Fruit fly (Drosophila melanogaster) whole organism, embryonic: Measurements from ENCODE around the gene mib2.
A peak's percentile ranks its signal among the peaks of the same experiment; 100 is the strongest.

Experiments
- Abd-B ChIP-seq: fragments of 200-800 bp; sonication (Bioruptor generic); optimal IDR thresholded peaks from 2 replicates; lab custom pipeline; 2018; ENCODE audit warnings: missing biosample characterization, mild to moderate bottlenecking, missing genetic modification characterization, moderate library complexity
- BEAF-32 ChIP-seq: fragments of 200-800 bp; sonication (Bioruptor generic); optimal IDR thresholded peaks from 3 replicates; lab custom pipeline; 2017; ENCODE audit warnings: missing biosample characterization, missing genetic modification characterization, mild to moderate bottlenecking, moderate library complexity, missing genetic modification reagents
- CG10147 ChIP-seq: fragments of 200-800 bp; sonication (Bioruptor generic); optimal IDR thresholded peaks from 2 replicates; lab custom pipeline; 2019; ENCODE audit warnings: missing biosample characterization, mild to moderate bottlenecking, missing genetic modification characterization, moderate library complexity
- CG10462 ChIP-seq: fragments of 200-800 bp; sonication (Bioruptor generic); optimal IDR thresholded peaks from 2 replicates; lab custom pipeline; 2016; ENCODE audit warnings: missing biosample characterization, missing genetic modification characterization
- CG11504 ChIP-seq: fragments of 200-800 bp; sonication (Bioruptor generic); optimal IDR thresholded peaks from 3 replicates; lab custom pipeline; 2019; ENCODE audit warnings: missing biosample characterization, mild to moderate bottlenecking, missing genetic modification characterization, moderate library complexity
- CG13123 ChIP-seq: fragments of 200-800 bp; sonication (Bioruptor generic); optimal IDR thresholded peaks from 2 replicates; lab custom pipeline; 2016; ENCODE audit warnings: missing biosample characterization, missing genetic modification characterization
- CG13287 ChIP-seq: fragments of 200-800 bp; sonication (Bioruptor generic); IDR thresholded peaks from 2 replicates; pipeline ENCODE4 v1.3.6; 2022; ENCODE audit warnings: missing biosample characterization, missing genetic modification characterization; ENCODE audit not compliant: partially characterized antibody
- CG1529 ChIP-seq: fragments of 200-800 bp; sonication (Bioruptor generic); optimal IDR thresholded peaks from 3 replicates; lab custom pipeline; 2018; ENCODE audit warnings: missing biosample characterization, missing genetic modification characterization
- CG15514 ChIP-seq: fragments of 200-800 bp; sonication (Bioruptor generic); optimal IDR thresholded peaks from 3 replicates; lab custom pipeline; 2017; ENCODE audit warnings: missing biosample characterization, missing genetic modification characterization, mild to moderate bottlenecking, moderate library complexity, missing genetic modification reagents
- CG17829 ChIP-seq: fragments of 200-800 bp; optimal IDR thresholded peaks from 2 replicates; lab custom pipeline; 2019; ENCODE audit warnings: missing biosample characterization, mild to moderate bottlenecking, missing genetic modification characterization, moderate library complexity
- CG31224 ChIP-seq: fragments of 200-800 bp; sonication (Bioruptor generic); IDR thresholded peaks from 2 replicates; pipeline ENCODE4 v1.3.6; 2022; ENCODE audit warnings: missing biosample characterization, missing genetic modification characterization
- CG31441 ChIP-seq: fragments of 200-800 bp; sonication (Bioruptor generic); IDR thresholded peaks from 2 replicates; pipeline ENCODE4 v1.3.6; 2022; ENCODE audit warnings: missing biosample characterization, missing genetic modification characterization
- CG3838 ChIP-seq: fragments of 200-800 bp; sonication (Bioruptor generic); optimal IDR thresholded peaks from 3 replicates; lab custom pipeline; 2016; ENCODE audit warnings: missing biosample characterization, missing genetic modification characterization
- CG43689 ChIP-seq: fragments of 200-800 bp; sonication (Bioruptor generic); IDR thresholded peaks from 2 replicates; pipeline ENCODE4 v1.3.6; 2022; ENCODE audit warnings: missing biosample characterization, missing genetic modification characterization
- CG5245 ChIP-seq: fragments of 200-800 bp; sonication (Bioruptor generic); optimal IDR thresholded peaks from 3 replicates; lab custom pipeline; 2016; ENCODE audit warnings: missing biosample characterization, missing genetic modification characterization
- CG6254 ChIP-seq: fragments of 200-800 bp; sonication (Bioruptor generic); optimal IDR thresholded peaks from 3 replicates; lab custom pipeline; 2017; ENCODE audit warnings: mild to moderate bottlenecking, missing biosample characterization, missing genetic modification reagents, missing genetic modification characterization
- CG7987 ChIP-seq: fragments of 200-800 bp; sonication (Bioruptor generic); optimal IDR thresholded peaks from 2 replicates; lab custom pipeline; 2018; ENCODE audit warnings: missing biosample characterization, mild to moderate bottlenecking, missing genetic modification characterization, moderate library complexity
- CG9797 ChIP-seq: fragments of 200-800 bp; sonication (Bioruptor generic); optimal IDR thresholded peaks from 3 replicates; lab custom pipeline; 2018; ENCODE audit warnings: missing biosample characterization, mild to moderate bottlenecking, missing genetic modification characterization
- CrebB ChIP-seq: fragments of 200-800 bp; sonication (Bioruptor generic); optimal IDR thresholded peaks from 3 replicates; lab custom pipeline; 2018; ENCODE audit warnings: missing biosample characterization, mild to moderate bottlenecking, missing genetic modification characterization
- Dbx ChIP-seq: fragments of 200-800 bp; sonication (Bioruptor generic); IDR thresholded peaks from 3 replicates; pipeline ENCODE4 v1.3.6; 2022; ENCODE audit warnings: missing biosample characterization, missing genetic modification characterization
- Dek ChIP-seq: fragments of 200-800 bp; sonication (Bioruptor generic); optimal IDR thresholded peaks from 3 replicates; lab custom pipeline; 2019; ENCODE audit warnings: missing biosample characterization, mild to moderate bottlenecking, missing genetic modification characterization, moderate library complexity
- Dref ChIP-seq: fragments of 200-800 bp; sonication (Bioruptor generic); IDR thresholded peaks from 2 replicates; pipeline ENCODE4 v1.3.6; 2022; ENCODE audit warnings: missing biosample characterization, missing genetic modification characterization
- Elba2 ChIP-seq: fragments of 200-800 bp; sonication (Bioruptor generic); optimal IDR thresholded peaks from 3 replicates; lab custom pipeline; 2016; ENCODE audit warnings: missing biosample characterization, missing genetic modification characterization
- Ets65A ChIP-seq: fragments of 200-800 bp; sonication (Bioruptor generic); peaks from one replicate; lab custom pipeline; 2016; ENCODE audit warnings: missing biosample characterization, missing genetic modification characterization
- Gsc ChIP-seq: fragments of 200-800 bp; sonication (Bioruptor generic); IDR thresholded peaks from 2 replicates; pipeline ENCODE4 v1.3.6; 2022; ENCODE audit warnings: missing biosample characterization, missing genetic modification characterization
- H2.0 ChIP-seq: fragments of 200-800 bp; sonication (Bioruptor generic); IDR thresholded peaks from 2 replicates; pipeline ENCODE4 v1.3.6; 2022; ENCODE audit warnings: missing biosample characterization, missing genetic modification characterization
- HmgD ChIP-seq: fragments of 200-800 bp; sonication (Bioruptor generic); optimal IDR thresholded peaks from 3 replicates; lab custom pipeline; 2016; ENCODE audit warnings: missing biosample characterization, missing genetic modification characterization
- HmgZ ChIP-seq: fragments of 200-800 bp; sonication (Bioruptor generic); optimal IDR thresholded peaks from 2 replicates; lab custom pipeline; 2018; ENCODE audit warnings: missing biosample characterization, mild to moderate bottlenecking, missing genetic modification characterization
- Hr78 ChIP-seq, 2 experiments: fragments of 200-800 bp in 1 of 2; fragments of >200 bp in 1 of 2; sonication (Bioruptor generic) in 1 of 2; optimal IDR thresholded peaks; 2 replicates each; lab custom pipeline; 2017 to 2019; ENCODE audit warnings: missing biosample characterization in 2 of 2, missing genetic modification characterization in 2 of 2, mild to moderate bottlenecking in 1 of 2, moderate library complexity in 1 of 2
- Kr ChIP-seq: fragments of 200-800 bp; sonication (Bioruptor generic); optimal IDR thresholded peaks from 2 replicates; lab custom pipeline; 2017; ENCODE audit warnings: missing biosample characterization, mild to moderate bottlenecking, missing genetic modification characterization
- Myb ChIP-seq: fragments of 200-800 bp; sonication (Bioruptor generic); optimal IDR thresholded peaks from 2 replicates; lab custom pipeline; 2016; ENCODE audit warnings: missing biosample characterization, missing genetic modification characterization
- Nf-YA ChIP-seq: fragments of 200-800 bp; sonication (Bioruptor generic); IDR thresholded peaks from 2 replicates; pipeline ENCODE4 v1.3.6; 2022; ENCODE audit warnings: missing biosample characterization, missing genetic modification characterization
- Tbp ChIP-seq: fragments of >200 bp; optimal IDR thresholded peaks from 2 replicates; lab custom pipeline; 2018; ENCODE audit warnings: missing biosample characterization, missing genetic modification characterization
- YL-1 ChIP-seq: fragments of 200-800 bp; sonication (Bioruptor generic); optimal IDR thresholded peaks from 3 replicates; lab custom pipeline; 2017; ENCODE audit warnings: missing biosample characterization, mild to moderate bottlenecking, missing genetic modification characterization
- bcd ChIP-seq: fragments of 200-800 bp; sonication (Bioruptor generic); optimal IDR thresholded peaks from 2 replicates; lab custom pipeline; 2017; ENCODE audit warnings: missing biosample characterization, mild to moderate bottlenecking, missing genetic modification characterization
- chn ChIP-seq: fragments of 200-800 bp; sonication (Bioruptor generic); optimal IDR thresholded peaks from 2 replicates; lab custom pipeline; 2016; ENCODE audit warnings: missing biosample characterization, missing genetic modification characterization
- ftz-f1 ChIP-seq: fragments of 200-800 bp; sonication (Bioruptor generic); optimal IDR thresholded peaks from 2 replicates; lab custom pipeline; 2016; ENCODE audit warnings: missing biosample characterization, missing genetic modification characterization
- gfzf ChIP-seq: fragments of 200-800 bp; sonication (Bioruptor generic); optimal IDR thresholded peaks from 2 replicates; lab custom pipeline; 2016; ENCODE audit warnings: missing biosample characterization, mild to moderate bottlenecking, missing genetic modification characterization, moderate library complexity
- gt ChIP-seq: fragments of 200-800 bp; sonication (Bioruptor generic); IDR thresholded peaks from 2 replicates; pipeline ENCODE4 v1.3.6; 2022; ENCODE audit warnings: missing biosample characterization, missing genetic modification characterization
- jigr1 ChIP-seq: fragments of 200-800 bp; sonication (Bioruptor generic); IDR thresholded peaks from 3 replicates; pipeline ENCODE4 v1.3.6; 2022; ENCODE audit warnings: missing biosample characterization, missing genetic modification characterization
- jumu ChIP-seq: fragments of 200-800 bp; sonication (Bioruptor generic); optimal IDR thresholded peaks from 3 replicates; lab custom pipeline; 2016; ENCODE audit warnings: missing biosample characterization, missing genetic modification characterization
- klu ChIP-seq: fragments of 200-800 bp; sonication (Bioruptor generic); IDR thresholded peaks from 2 replicates; pipeline ENCODE4 v1.3.6; 2022; ENCODE audit warnings: missing biosample characterization, missing genetic modification characterization
- kni ChIP-seq: fragments of 200-800 bp; sonication (Bioruptor generic); optimal IDR thresholded peaks from 3 replicates; lab custom pipeline; 2017; ENCODE audit warnings: mild to moderate bottlenecking, missing biosample characterization, missing genetic modification reagents, missing genetic modification characterization
- pnt ChIP-seq: fragments of 200-800 bp; sonication (Bioruptor generic); optimal IDR thresholded peaks from 3 replicates; lab custom pipeline; 2016; ENCODE audit warnings: missing biosample characterization, missing genetic modification characterization
- pros ChIP-seq: fragments of 200-800 bp; sonication (Bioruptor generic); optimal IDR thresholded peaks from 3 replicates; lab custom pipeline; 2019; ENCODE audit warnings: missing biosample characterization, mild to moderate bottlenecking, missing genetic modification characterization, moderate library complexity
- pzg ChIP-seq: fragments of 200-800 bp; sonication (Bioruptor generic); optimal IDR thresholded peaks from 3 replicates; lab custom pipeline; 2018; ENCODE audit warnings: missing biosample characterization, mild to moderate bottlenecking, missing genetic modification characterization, moderate library complexity
- tap ChIP-seq: fragments of 200-800 bp; optimal IDR thresholded peaks from 3 replicates; lab custom pipeline; 2019; ENCODE audit warnings: missing biosample characterization, mild to moderate bottlenecking, missing genetic modification characterization, moderate library complexity
- tna ChIP-seq: fragments of 200-800 bp; sonication (Bioruptor generic); IDR thresholded peaks from 2 replicates; pipeline ENCODE4 v1.3.6; 2022; ENCODE audit warnings: missing biosample characterization, missing genetic modification characterization; ENCODE audit not compliant: partially characterized antibody
- wor ChIP-seq: fragments of 200-800 bp; sonication (Bioruptor generic); IDR thresholded peaks from 2 replicates; pipeline ENCODE4 v1.3.6; 2022; ENCODE audit warnings: missing biosample characterization, missing genetic modification characterization

Gene mib2

dm6 chr2L:19014032-19014880 is 20.0 kb upstream of the mib2 start (continued):
- peak; percentile 41 for TF ChIP-seq Ets65A
- no peak for TF ChIP-seq kni
- TF ChIP-seq pzg (GFP tag; lab: Kevin White, UChicago) = no peak
- no peak for TF ChIP-seq ftz-f1 (GFP tag; lab: Kevin White, UChicago)
- no peak for TF ChIP-seq CG3838 (GFP tag; lab: Kevin White, UChicago)
- TF ChIP-seq Dek (tag; lab: Kevin White, UChicago) = peak; percentile 74
- TF ChIP-seq Gsc = no peak
- no peak for TF ChIP-seq CG9797 (GFP tag; lab: Kevin White, UChicago)
- peak; percentile 46; the same call in 1 of the 2 replicates for TF ChIP-seq wor (GFP tag; lab: Robert Waterston, UW)
- no peak for TF ChIP-seq BEAF-32 (GFP tag; lab: Kevin White, UChicago)
- TF ChIP-seq CG43689 (GFP tag; lab: Robert Waterston, UW) = no peak
- 0 out of 2 replicates have a peak, but pooled peaks have one; percentile 29 for TF ChIP-seq H2.0 (GFP tag; lab: Robert Waterston, UW)
- TF ChIP-seq CG17829 (tag; lab: Kevin White, UChicago) = peak; percentile 68
- TF ChIP-seq CG7987 (GFP tag; lab: Kevin White, UChicago) = no peak
- peak; percentile 11 for TF ChIP-seq CG6254 (GFP tag; lab: Kevin White, UChicago)
- peak; percentile 51; the same call in 1 of the 2 replicates for TF ChIP-seq CG31224 (GFP tag; lab: Robert Waterston, UW)
- no peak for TF ChIP-seq jigr1 (GFP tag; lab: Robert Waterston, UW)
- TF ChIP-seq Dref = no peak
- TF ChIP-seq pros (GFP tag; lab: Kevin White, UChicago) = no peak
- TF ChIP-seq Hr78 (GFP tag; optimal IDR thresholded peaks at IDR 0.05; lab: Kevin White, UChicago) = peak in 1 of 2 experiments; percentile 26
- TF ChIP-seq CG15514 = peak; percentile 64
- TF ChIP-seq Tbp (GFP tag; lab: Kevin White, UChicago) = no peak
- TF ChIP-seq bcd (GFP tag; lab: Kevin White, UChicago) = peak; percentile 80
- TF ChIP-seq klu (GFP tag; lab: Robert Waterston, UW) = no peak
- peak; percentile 53 for TF ChIP-seq Abd-B
- TF ChIP-seq gt (GFP tag; lab: Robert Waterston, UW) = no peak
- peak; percentile 21 for TF ChIP-seq CrebB (tag; lab: Kevin White, UChicago)
- peak; percentile 82 for TF ChIP-seq CG10147 (GFP tag; lab: Kevin White, UChicago)
- TF ChIP-seq CG13287 (GFP tag; lab: Robert Waterston, UW) = no peak
- TF ChIP-seq Nf-YA (GFP tag; lab: Robert Waterston, UW) = no peak
- TF ChIP-seq YL-1 (GFP tag; lab: Kevin White, UChicago) = peak; percentile 6
- peak; percentile 46 for TF ChIP-seq HmgZ (tag; lab: Kevin White, UChicago)
- TF ChIP-seq CG11504 (tag; lab: Kevin White, UChicago) = peak; percentile 86
- no peak for TF ChIP-seq tna (GFP tag; lab: Robert Waterston, UW)
- no peak for TF ChIP-seq HmgD (GFP tag; lab: Kevin White, UChicago)
- peak; percentile 39 for TF ChIP-seq CG5245 (GFP tag; lab: Kevin White, UChicago)
- TF ChIP-seq CG13123 = peak; percentile 30
- TF ChIP-seq Myb (GFP tag; lab: Kevin White, UChicago) = peak; percentile 4
- TF ChIP-seq Elba2 (GFP tag; lab: Kevin White, UChicago) = no peak
- no peak for TF ChIP-seq Kr (GFP tag; lab: Kevin White, UChicago)
- no peak for TF ChIP-seq pnt (GFP tag; lab: Kevin White, UChicago)
- TF ChIP-seq Dbx = peak; percentile 58
- TF ChIP-seq CG10462 (GFP tag; lab: Kevin White, UChicago) = no peak
- no peak for TF ChIP-seq gfzf (GFP tag; lab: Kevin White, UChicago)
- TF ChIP-seq chn (GFP tag; lab: Kevin White, UChicago) = no peak
- TF ChIP-seq jumu (GFP tag; lab: Kevin White, UChicago) = no peak
- TF ChIP-seq tap (tag; lab: Kevin White, UChicago) = peak; percentile 62
- TF ChIP-seq CG1529 (GFP tag; lab: Kevin White, UChicago) = peak; percentile 54
- TF ChIP-seq CG31441 (GFP tag; lab: Robert Waterston, UW) = peak; percentile 84
